Worm (Caenorhabditis elegans) whole organism, L1 larva: ENCODE measurements around the gene snb-1.

ENCODE experiments used
- C04F5.9 ChIP-seq: sonication (generic microtip); optimal IDR thresholded peaks from 2 replicates; lab custom pipeline; 2016; ENCODE audit warnings: missing genetic modification characterization, missing compliant biosample characterization
- C16A3.4 ChIP-seq: fragments of 150-350 bp; optimal IDR thresholded peaks from 2 replicates; lab custom pipeline; 2014; ENCODE audit warnings: missing biosample characterization, missing genetic modification characterization
- C34B4.2 ChIP-seq: sonication (generic microtip); optimal IDR thresholded peaks from 2 replicates; lab custom pipeline; 2017; ENCODE audit warnings: mild to moderate bottlenecking, missing genetic modification characterization, missing compliant biosample characterization
- F16B12.6 ChIP-seq: fragments of 150-350 bp; optimal IDR thresholded peaks from 2 replicates; lab custom pipeline; 2014; ENCODE audit warnings: missing biosample characterization, missing genetic modification characterization
- alr-1 ChIP-seq: fragments of 200-800 bp; sonication (Bioruptor generic); optimal IDR thresholded peaks from 2 replicates; lab custom pipeline; 2018; ENCODE audit warnings: borderline replicate concordance, mild to moderate bottlenecking, missing genetic modification characterization, missing compliant biosample characterization
- ama-1 ChIP-seq: fragments of 150-350 bp; optimal IDR thresholded peaks from 2 replicates; lab custom pipeline; 2014
- blmp-1 ChIP-seq: fragments of 150-350 bp; optimal IDR thresholded peaks from 2 replicates; lab custom pipeline; 2014; ENCODE audit warnings: missing biosample characterization, missing genetic modification characterization
- ceh-63 ChIP-seq: fragments of 200-800 bp; sonication (Bioruptor generic); optimal IDR thresholded peaks from 2 replicates; lab custom pipeline; 2018; ENCODE audit warnings: mild to moderate bottlenecking, missing genetic modification characterization, missing compliant biosample characterization
- ceh-8 ChIP-seq: fragments of 200-800 bp; sonication (Bioruptor generic); optimal IDR thresholded peaks from 2 replicates; lab custom pipeline; 2018; ENCODE audit warnings: mild to moderate bottlenecking, missing genetic modification characterization, moderate library complexity, missing compliant biosample characterization
- ceh-82 ChIP-seq, 3 experiments: fragments of 150-350 bp in 1 of 3; sonication (generic microtip) in 2 of 3; optimal IDR thresholded peaks; 2 replicates each; lab custom pipeline; 2014 to 2017; ENCODE audit warnings: missing biosample characterization in 3 of 3, missing genetic modification characterization in 3 of 3
- ceh-88 ChIP-seq: fragments of 200-800 bp; sonication (Bioruptor generic); IDR thresholded peaks from 2 replicates; pipeline ENCODE4 v1.3.6; 2022; ENCODE audit warnings: missing genetic modification characterization, missing compliant biosample characterization
- dpl-1 ChIP-seq, 3 experiments: fragments of 150-350 bp in 2 of 3; sonication (generic microtip) in 1 of 3; optimal IDR thresholded peaks; 2 replicates each; lab custom pipeline; 2014 to 2017; ENCODE audit warnings: missing biosample characterization in 3 of 3, missing genetic modification characterization in 3 of 3, missing genetic modification reagents in 3 of 3
- efl-1 ChIP-seq, 4 experiments: fragments of 150-350 bp; optimal IDR thresholded peaks in 3 of 4; peaks in 1 of 4; 1 replicate in 1 of 4; 2 replicates in 3 of 4; lab custom pipeline; 2014; ENCODE audit warnings: missing biosample characterization in 2 of 4, missing genetic modification characterization in 2 of 4, missing genetic modification reagents in 2 of 4
- egl-13 ChIP-seq: sonication (generic microtip); optimal IDR thresholded peaks from 2 replicates; lab custom pipeline; 2016; ENCODE audit warnings: missing genotype, missing genetic modification reagents, missing genetic modification characterization, missing compliant biosample characterization
- egl-27 ChIP-seq, 2 experiments: fragments of 150-350 bp in 1 of 2; sonication (generic microtip); optimal IDR thresholded peaks; 3 replicates each; lab custom pipeline; 2017 to 2018; ENCODE audit warnings: missing biosample characterization in 2 of 2, missing genetic modification characterization in 2 of 2, missing genetic modification reagents in 2 of 2
- fkh-10 ChIP-seq: sonication (generic microtip); optimal IDR thresholded peaks from 2 replicates; lab custom pipeline; 2017; ENCODE audit warnings: missing biosample characterization, missing genetic modification reagents, missing genetic modification characterization
- fos-1 ChIP-seq: fragments of 150-350 bp; optimal IDR thresholded peaks from 2 replicates; lab custom pipeline; 2014; ENCODE audit warnings: missing biosample characterization, missing genetic modification characterization
- grh-1 ChIP-seq: fragments of 200-800 bp; sonication (Bioruptor generic); IDR thresholded peaks from 2 replicates; pipeline ENCODE4 v1.3.6; 2022; ENCODE audit warnings: missing genetic modification reagents, missing genetic modification characterization, missing compliant biosample characterization
- hlh-17 ChIP-seq: fragments of 200-800 bp; sonication (Bioruptor generic); optimal IDR thresholded peaks from 2 replicates; lab custom pipeline; 2018; ENCODE audit warnings: missing genetic modification characterization, mild to moderate bottlenecking, missing compliant biosample characterization, moderate library complexity, borderline replicate concordance
- hlh-4 ChIP-seq: sonication (generic microtip); optimal IDR thresholded peaks from 2 replicates; lab custom pipeline; 2016; ENCODE audit warnings: mild to moderate bottlenecking, missing genetic modification characterization, missing compliant biosample characterization
- jun-1 ChIP-seq: fragments of 150-350 bp; optimal IDR thresholded peaks from 2 replicates; lab custom pipeline; 2014; ENCODE audit warnings: missing biosample characterization, missing genetic modification reagents, missing genetic modification characterization
- lin-35 ChIP-seq, 2 experiments: fragments of 150-350 bp; optimal IDR thresholded peaks; 2 replicates each; lab custom pipeline; 2014; ENCODE audit warnings: missing biosample characterization in 2 of 2, missing genetic modification characterization in 2 of 2, missing genetic modification reagents in 2 of 2
- lin-39 ChIP-seq: fragments of 150-350 bp; optimal IDR thresholded peaks from 2 replicates; lab custom pipeline; 2014; ENCODE audit warnings: missing biosample characterization, missing genetic modification reagents, missing genetic modification characterization
- lir-3 ChIP-seq: sonication (generic microtip); optimal IDR thresholded peaks from 2 replicates; lab custom pipeline; 2016; ENCODE audit warnings: mild to moderate bottlenecking, missing genetic modification characterization, moderate library complexity, missing compliant biosample characterization; ENCODE audit not compliant: poor library complexity
- lsy-2 ChIP-seq, 2 experiments: fragments of 150-350 bp; optimal IDR thresholded peaks; 2 replicates each; lab custom pipeline; 2014; ENCODE audit warnings: missing biosample characterization in 2 of 2, missing genetic modification characterization in 2 of 2
- mab-9 ChIP-seq: fragments of 200-800 bp; sonication (Bioruptor generic); IDR thresholded peaks from 2 replicates; pipeline ENCODE4 v1.3.6; 2022; ENCODE audit warnings: missing genetic modification reagents, missing genetic modification characterization, missing compliant biosample characterization
- mdl-1 ChIP-seq, 2 experiments: fragments of 150-350 bp; optimal IDR thresholded peaks; 2 replicates each; lab custom pipeline; 2014 to 2017; ENCODE audit warnings: missing biosample characterization in 2 of 2, missing genetic modification characterization in 2 of 2, inconsistent platforms in 1 of 2
- mef-2 ChIP-seq: fragments of 150-350 bp; optimal IDR thresholded peaks from 2 replicates; lab custom pipeline; 2014; ENCODE audit warnings: missing biosample characterization, missing genetic modification characterization
- mep-1 ChIP-seq: fragments of 150-350 bp; optimal IDR thresholded peaks from 2 replicates; lab custom pipeline; 2014; ENCODE audit warnings: missing biosample characterization, missing genetic modification characterization
- nhr-19 ChIP-seq: fragments of 200-800 bp; sonication (Bioruptor generic); conservative IDR thresholded peaks from 2 replicates; pipeline ENCODE4 v1.3.6; 2022; ENCODE audit warnings: missing genetic modification characterization, missing compliant biosample characterization
- nhr-20 ChIP-seq: sonication (generic microtip); optimal IDR thresholded peaks from 2 replicates; lab custom pipeline; 2016; ENCODE audit warnings: mild to moderate bottlenecking, missing genetic modification characterization, missing compliant biosample characterization
- nhr-71 ChIP-seq: sonication (generic microtip); optimal IDR thresholded peaks from 2 replicates; lab custom pipeline; 2016; ENCODE audit warnings: mild to moderate bottlenecking, missing genetic modification characterization, moderate library complexity, missing compliant biosample characterization
- nhr-84 ChIP-seq: sonication (generic microtip); optimal IDR thresholded peaks from 2 replicates; lab custom pipeline; 2017; ENCODE audit warnings: missing biosample characterization, missing genetic modification characterization
- nhr-85 ChIP-seq: sonication (generic microtip); peaks from one replicate; lab custom pipeline; 2016; ENCODE audit warnings: missing genetic modification characterization, inconsistent platforms, missing compliant biosample characterization
- rnt-1 ChIP-seq: sonication (generic microtip); optimal IDR thresholded peaks from 2 replicates; lab custom pipeline; 2016; ENCODE audit warnings: mild to moderate bottlenecking, missing genetic modification characterization, moderate library complexity, missing compliant biosample characterization
- snpc-4 ChIP-seq: fragments of 150-350 bp; optimal IDR thresholded peaks from 2 replicates; lab custom pipeline; 2014; ENCODE audit warnings: missing biosample characterization, missing genetic modification characterization
- sup-37 ChIP-seq: fragments of 200-800 bp; sonication (Bioruptor generic); optimal IDR thresholded peaks from 2 replicates; lab custom pipeline; 2018; ENCODE audit warnings: mild to moderate bottlenecking, missing genetic modification characterization, missing compliant biosample characterization
- tlp-1 ChIP-seq: fragments of 150-350 bp; optimal IDR thresholded peaks from 2 replicates; lab custom pipeline; 2014; ENCODE audit warnings: missing biosample characterization, missing genetic modification characterization
- unc-130 ChIP-seq: fragments of 150-350 bp; optimal IDR thresholded peaks from 2 replicates; lab custom pipeline; 2017; ENCODE audit warnings: missing biosample characterization, missing genetic modification characterization, inconsistent platforms
- unc-30 ChIP-seq: sonication (generic microtip); optimal IDR thresholded peaks from 2 replicates; lab custom pipeline; 2017; ENCODE audit warnings: missing biosample characterization, missing genetic modification characterization
- unc-86 ChIP-seq: sonication (generic microtip); optimal IDR thresholded peaks from 2 replicates; lab custom pipeline; 2016; ENCODE audit warnings: missing genetic modification characterization, missing compliant biosample characterization
- unc-98 ChIP-seq: fragments of 200-800 bp; sonication (Bioruptor generic); IDR thresholded peaks from 2 replicates; pipeline ENCODE4 v1.3.6; 2022; ENCODE audit warnings: missing genetic modification characterization, missing compliant biosample characterization

The snb-1 gene

DNA sequence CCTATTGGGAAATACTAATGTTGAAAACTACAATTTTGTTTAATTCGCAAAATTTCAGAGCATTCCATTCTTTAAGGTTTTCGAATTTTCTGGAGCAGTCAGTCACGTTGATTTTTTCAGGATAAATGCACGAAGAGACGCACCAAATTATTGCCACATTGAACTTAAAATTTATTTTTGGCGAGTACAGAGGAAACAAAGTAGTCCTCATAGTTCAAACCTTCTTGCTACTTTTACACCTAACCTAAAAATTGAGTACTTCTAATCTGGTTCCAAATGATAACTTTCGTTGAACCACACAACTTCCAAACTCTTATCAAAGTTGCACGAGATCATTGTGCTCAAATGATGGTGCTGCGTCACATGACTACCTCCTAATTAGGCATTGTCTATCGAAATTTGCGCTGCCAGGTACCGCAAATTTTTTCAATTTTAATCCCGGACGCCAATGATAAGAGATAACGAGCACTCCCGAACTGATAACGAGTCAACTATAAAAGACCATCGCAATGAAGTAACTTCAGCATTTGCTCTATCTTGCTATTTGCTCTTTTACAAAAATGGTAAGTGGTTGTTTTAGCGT, 42.1 kb downstream of the snb-1 start, which contains the start of gene cpr-4 (continued):
- TF ChIP-seq lin-39 (no peak), grh-1 (GFP tag; lab: Robert Waterston, UW) (no peak), tlp-1 (peak; percentile 34), unc-98 (no peak), F16B12.6 (tag; lab: Kevin White, UChicago) (no peak), egl-13 (tag; lab: Kevin White, UChicago) (peak; percentile 28), mab-9 (GFP tag; lab: Robert Waterston, UW) (no peak), ceh-88 (GFP tag; lab: Robert Waterston, UW) (no peak), hlh-17 (GFP tag; lab: Kevin White, UChicago) (no peak), unc-86 (no peak), unc-30 (tag; lab: Kevin White, UChicago) (no peak), nhr-20 (peak; percentile 39), fkh-10 (GFP tag; lab: Kevin White, UChicago) (no peak), nhr-19 (GFP tag; lab: Robert Waterston, UW) (no peak), snpc-4 (no peak), nhr-71 (tag; lab: Kevin White, UChicago) (peak; percentile 48), C04F5.9 (tag; lab: Kevin White, UChicago) (no peak)
- TF ChIP-seq, all 84 proteins: peak for 14

DNA sequence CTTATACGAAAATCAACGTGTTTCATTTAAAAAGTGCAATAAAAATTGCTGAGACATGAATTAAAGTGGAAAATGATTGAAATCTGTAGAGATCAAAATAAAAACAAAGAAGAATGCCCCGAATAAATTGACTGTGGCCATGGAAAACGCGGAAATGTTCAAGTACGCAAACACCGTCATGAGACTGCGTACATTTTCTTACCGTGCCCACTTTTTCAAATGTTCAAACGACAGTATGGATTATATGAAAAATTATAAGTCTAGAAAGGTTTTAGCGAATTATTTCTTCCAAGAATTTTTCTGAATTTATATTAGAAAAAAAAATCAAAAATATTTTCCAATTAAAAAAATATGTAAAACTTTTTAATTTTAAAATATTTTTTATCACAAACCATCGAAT, 44.8 kb downstream of the snb-1 start:
- no peak for TF ChIP-seq C34B4.2 (tag; lab: Kevin White, UChicago)
- peak; percentile 34 for TF ChIP-seq blmp-1 (tag; lab: Kevin White, UChicago)
- TF ChIP-seq lsy-2 (tag; optimal IDR thresholded peaks at IDR 0.05; lab: Kevin White, UChicago): peak; percentile 43 to 94
- no peak for TF ChIP-seq ama-1
- no peak for TF ChIP-seq C16A3.4
- TF ChIP-seq dpl-1 (GFP tag; optimal IDR thresholded peaks at IDR 0.05; lab: Kevin White, UChicago): peak in 2 of 3 experiments; percentile 29 to 54
- TF ChIP-seq F16B12.6 (tag; lab: Kevin White, UChicago): peak; percentile 70
- peak; percentile 10 to 45 for TF ChIP-seq lin-35 (GFP tag; optimal IDR thresholded peaks at IDR 0.05; lab: Kevin White, UChicago)
- peak in 1 of 3 experiments; percentile 5 for TF ChIP-seq ceh-82 (tag; optimal IDR thresholded peaks at IDR 0.05; lab: Kevin White, UChicago)
- no peak for TF ChIP-seq alr-1 (tag; lab: Kevin White, UChicago)
- TF ChIP-seq efl-1 (optimal IDR thresholded peaks at IDR 0.05; lab: Kevin White, UChicago): peak; percentile 29 to 48
- peak in 1 of 2 experiments; percentile 43 for TF ChIP-seq efl-1 (GFP tag; optimal IDR thresholded peaks at IDR 0.05 in 1 of 2; lab: Kevin White, UChicago)

DNA sequence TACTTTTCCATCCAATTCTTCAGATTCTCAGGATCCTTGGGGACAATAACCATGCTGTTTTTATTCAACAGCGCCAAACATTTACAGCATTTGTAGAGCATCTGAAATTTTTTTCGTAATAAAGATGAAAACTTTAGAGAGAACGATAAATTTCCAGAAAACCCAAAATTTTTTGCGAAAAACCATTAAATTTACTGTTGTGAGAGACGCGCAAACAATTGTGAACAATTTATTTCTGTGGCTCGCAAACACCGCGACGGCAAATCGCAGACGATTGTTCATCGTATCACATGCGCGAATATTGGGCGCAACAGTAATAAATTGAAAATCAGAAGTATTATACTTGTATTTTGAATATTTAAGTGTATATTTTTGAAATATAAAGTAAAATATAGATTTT, 45.2 kb downstream of the snb-1 start, which contains the start of gene gon-14:
TSS of gene gon-14 (minus strand) at position 101 of the 400 bp plus-strand sequence.
- TF ChIP-seq ceh-8 (no peak), ceh-63 (GFP tag; lab: Kevin White, UChicago) (no peak), mep-1 (tag; lab: Kevin White, UChicago) (no peak), fos-1 (no peak), fkh-10 (GFP tag; lab: Kevin White, UChicago) (no peak), jun-1 (tag; lab: Kevin White, UChicago) (no peak), mdl-1 (tag; optimal IDR thresholded peaks at IDR 0.05; lab: Kevin White, UChicago) (no peak), C34B4.2 (tag; lab: Kevin White, UChicago) (no peak), hlh-4 (tag; lab: Kevin White, UChicago) (no peak), blmp-1 (tag; lab: Kevin White, UChicago) (no peak), unc-130 (no peak), alr-1 (tag; lab: Kevin White, UChicago) (no peak), sup-37 (GFP tag; lab: Kevin White, UChicago) (no peak), egl-27 (tag; optimal IDR thresholded peaks at IDR 0.05; lab: Kevin White, UChicago) (no peak), nhr-84 (no peak), lir-3 (tag; lab: Kevin White, UChicago) (no peak), snpc-4 (no peak), nhr-85 (tag; lab: Kevin White, UChicago) (no peak), mef-2 (no peak), rnt-1 (tag; lab: Kevin White, UChicago) (no peak)
